Worm (Caenorhabditis elegans) whole organism, L4/young adult: ENCODE results near the gene fbxa-29.
"Not testable (repeated sequence)": the region's sequence is repeated elsewhere in the genome, so short reads cannot be mapped to it uniquely, and the experiment has no call there.

Source experiments
- W03F9.2 ChIP-seq: fragments of 150-350 bp; optimal IDR thresholded peaks from 2 replicates; lab custom pipeline; 2014; ENCODE audit warnings: missing biosample characterization, missing genetic modification characterization
- dao-5 ChIP-seq: sonication (generic microtip); optimal IDR thresholded peaks from 2 replicates; lab custom pipeline; 2016; ENCODE audit warnings: missing genotype, missing genetic modification characterization, moderate library complexity, missing compliant biosample characterization
- him-1 ChIP-seq: sonication (generic microtip); optimal IDR thresholded peaks from 2 replicates; lab custom pipeline; 2016; ENCODE audit warnings: missing genotype, missing genetic modification reagents, missing genetic modification characterization, missing compliant biosample characterization

The fbxa-29 gene

ce11 chrIII:1288473-1289056 is 15.1 kb upstream of the fbxa-29 start, which contains the start of gene fbxa-50:
Gene fbxa-50 (minus strand): TSS chrIII:1288523.
- TF ChIP-seq him-1 (tag; lab: Kevin White, UChicago) (no peak), dao-5 (tag; lab: Kevin White, UChicago) (no peak), W03F9.2 (tag; lab: Kevin White, UChicago) (no peak)

- TF ChIP-seq dao-5 (tag; lab: Kevin White, UChicago) (no peak), him-1 (tag; lab: Kevin White, UChicago) (no peak), W03F9.2 (tag; lab: Kevin White, UChicago) (no peak)
Observed at ce11 chrIII:1284584-1285046, 11.1 kb upstream of the fbxa-29 start, which contains the start of gene fbxa-37. Gene fbxa-37 (plus strand): TSS chrIII:1284996.

ce11 chrIII:1279197-1279596 is 5.7 kb upstream of the fbxa-29 start:
- TF ChIP-seq W03F9.2 (tag; lab: Kevin White, UChicago): no peak
- no peak for TF ChIP-seq him-1 (tag; lab: Kevin White, UChicago)
- no peak for TF ChIP-seq dao-5 (tag; lab: Kevin White, UChicago)

DNA sequence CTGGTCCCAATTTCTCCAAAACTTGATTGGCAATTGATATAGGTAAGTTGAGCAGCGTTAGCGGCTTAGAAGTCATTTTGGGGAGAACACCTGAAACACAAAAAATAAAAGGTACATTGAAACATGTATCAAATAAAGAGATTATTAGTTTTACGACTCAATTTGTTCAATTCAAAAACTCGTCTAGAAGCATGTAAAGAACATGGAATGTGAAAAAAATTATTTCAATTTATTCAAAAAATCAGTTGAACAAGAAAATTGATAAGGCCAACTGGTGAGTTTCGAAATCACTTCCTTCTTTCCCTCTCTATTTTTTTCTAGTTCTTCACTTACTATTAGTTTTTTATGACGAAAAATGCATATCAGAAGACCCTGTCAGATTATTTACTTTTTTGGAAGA is 2.0 kb upstream of the fbxa-29 start, which contains the start of gene fbxa-30:
TSS of gene fbxa-30 (minus strand) at position 101 of the 400 bp plus-strand sequence.
- TF ChIP-seq him-1 (tag; lab: Kevin White, UChicago) (no peak), dao-5 (tag; lab: Kevin White, UChicago) (no peak), W03F9.2 (tag; lab: Kevin White, UChicago) (no peak)

- TF ChIP-seq W03F9.2 (tag; lab: Kevin White, UChicago) (no peak), dao-5 (tag; lab: Kevin White, UChicago) (no peak), him-1 (tag; lab: Kevin White, UChicago) (no peak)
Observed at ce11 chrIII:1271378-1271926, 2.1 kb downstream of the fbxa-29 start, which contains the start of gene fbxa-31. Gene fbxa-31 (minus strand): TSS chrIII:1271428.

DNA sequence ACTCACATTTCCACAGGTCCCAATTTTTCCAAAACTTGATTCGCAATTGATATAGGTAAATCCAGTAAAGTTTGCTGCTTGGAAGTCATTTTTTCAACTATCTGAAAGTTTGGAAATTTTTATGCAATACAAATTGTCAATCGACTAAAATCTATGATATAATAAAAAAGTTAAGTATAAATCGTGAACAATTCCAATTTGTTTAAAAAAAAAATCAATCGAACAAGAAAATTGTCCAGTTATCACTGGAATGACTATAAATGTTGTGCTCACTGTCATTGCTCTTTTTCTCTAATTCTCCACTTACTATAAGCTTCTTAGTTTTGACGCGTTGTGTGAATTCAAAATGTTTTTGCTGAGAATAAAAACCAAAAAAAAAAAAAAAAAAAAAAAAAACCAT is 4.3 kb downstream of the fbxa-29 start, which contains the start of gene fbxa-32:
TSS of gene fbxa-32 (minus strand) at position 101 of the 400 bp plus-strand sequence.
- no peak for TF ChIP-seq him-1 (tag; lab: Kevin White, UChicago)
- TF ChIP-seq W03F9.2 (tag; lab: Kevin White, UChicago): no peak
- TF ChIP-seq dao-5 (tag; lab: Kevin White, UChicago): no peak

- not testable (repeated sequence) for TF ChIP-seq him-1, dao-5, W03F9.2 (tag; lab: Kevin White, UChicago)
Observed at ce11 chrIII:1266799-1267198, 6.7 kb downstream of the fbxa-29 start, which contains the start of gene fbxa-151. Gene fbxa-151 (minus strand): TSS chrIII:1266899.

- not testable (repeated sequence) for TF ChIP-seq dao-5, him-1, W03F9.2 (tag; lab: Kevin White, UChicago)
Observed at ce11 chrIII:1263692-1264091, 9.8 kb downstream of the fbxa-29 start, which contains the start of gene srz-9. Gene srz-9 (plus strand): TSS chrIII:1263992.

DNA sequence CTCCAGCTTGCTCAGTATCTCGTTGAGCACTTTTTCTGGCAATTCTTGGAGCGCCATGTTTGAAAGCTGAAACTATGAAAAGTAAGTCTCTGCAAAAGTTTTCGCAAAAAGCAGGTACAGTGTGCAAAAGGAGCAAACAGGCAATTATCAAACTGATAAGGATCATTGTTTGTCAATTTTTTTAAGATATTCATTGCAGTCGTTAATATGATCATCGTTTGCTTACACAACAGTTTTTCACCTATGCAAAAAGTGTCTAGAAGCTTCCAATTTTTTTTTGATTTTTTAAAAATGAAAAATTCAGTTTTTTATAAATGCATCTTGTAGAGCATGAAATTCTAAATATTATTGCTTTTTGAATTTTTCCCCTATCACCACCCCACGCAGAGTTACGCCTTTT is 15.1 kb downstream of the fbxa-29 start, which contains the start of gene fbxa-78:
TSS of gene fbxa-78 (minus strand) at position 101 of the 400 bp plus-strand sequence.
- TF ChIP-seq him-1, W03F9.2, dao-5 (tag; lab: Kevin White, UChicago): not testable (repeated sequence)

- TF ChIP-seq dao-5, him-1, W03F9.2 (tag; lab: Kevin White, UChicago): not testable (repeated sequence)
Observed at ce11 chrIII:1256519-1256918, 17.0 kb downstream of the fbxa-29 start, which contains the start of gene fbxa-208. Gene fbxa-208 (plus strand): TSS chrIII:1256819.

- TF ChIP-seq W03F9.2 (tag; lab: Kevin White, UChicago) (no peak), him-1 (tag; lab: Kevin White, UChicago) (no peak), dao-5 (tag; lab: Kevin White, UChicago) (no peak)
Observed at ce11 chrIII:1249111-1249583, 24.4 kb downstream of the fbxa-29 start, which contains the start of the genes fbxa-76 and fbxa-77. Gene fbxa-76 (minus strand): TSS chrIII:1249161. Gene fbxa-77 (plus strand): TSS chrIII:1249475.

DNA sequence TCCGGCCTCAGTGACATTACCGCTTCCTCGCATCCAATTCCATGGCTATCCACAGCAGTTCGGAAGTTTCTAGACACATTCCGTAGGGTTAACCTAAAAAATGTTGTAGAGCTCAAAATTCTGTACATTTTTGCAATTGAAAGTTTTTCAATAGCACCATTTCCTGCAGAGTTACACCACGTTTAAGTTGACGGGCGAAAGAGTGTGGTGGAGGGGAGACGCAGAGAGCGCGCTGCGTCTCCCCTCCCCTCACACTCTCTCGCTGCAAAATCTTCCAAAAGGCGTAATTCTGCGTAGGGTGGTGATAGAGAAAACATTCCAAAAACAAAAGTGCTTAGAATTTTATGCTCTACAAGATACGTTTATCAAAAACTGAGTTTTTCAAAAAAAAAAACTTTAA is 25.2 kb downstream of the fbxa-29 start:
- TF ChIP-seq W03F9.2 (tag; lab: Kevin White, UChicago) (no peak), him-1 (tag; lab: Kevin White, UChicago) (no peak), dao-5 (tag; lab: Kevin White, UChicago) (no peak)

ce11 chrIII:1243199-1243598 is 30.3 kb downstream of the fbxa-29 start, which contains the start of gene fbxa-63:
Gene fbxa-63 (plus strand): TSS chrIII:1243508.
- TF ChIP-seq dao-5 (tag; lab: Kevin White, UChicago) (no peak), W03F9.2 (tag; lab: Kevin White, UChicago) (no peak), him-1 (tag; lab: Kevin White, UChicago) (no peak)
